Fruit fly (Drosophila melanogaster) whole organism, embryonic: Measurements from ENCODE around the gene EAChm.

Source experiments
- CG10147 ChIP-seq: fragments of 200-800 bp; sonication (Bioruptor generic); optimal IDR thresholded peaks from 2 replicates; lab custom pipeline; 2019; ENCODE audit warnings: missing biosample characterization, mild to moderate bottlenecking, missing genetic modification characterization, moderate library complexity
- CG10321 ChIP-seq: fragments of 200-800 bp; sonication (Bioruptor generic); IDR thresholded peaks from 2 replicates; pipeline ENCODE4 v1.3.6; 2022; ENCODE audit warnings: missing biosample characterization, missing genetic modification characterization
- CG11695 ChIP-seq: fragments of 200-800 bp; sonication (Bioruptor generic); IDR thresholded peaks from 3 replicates; pipeline ENCODE4 v1.3.6; 2022; ENCODE audit warnings: missing biosample characterization, missing genetic modification characterization
- CG15073 ChIP-seq: fragments of 200-800 bp; sonication (Bioruptor generic); optimal IDR thresholded peaks from 2 replicates; lab custom pipeline; 2016; ENCODE audit warnings: missing biosample characterization, missing genetic modification characterization
- CG15601 ChIP-seq: fragments of 200-800 bp; sonication (Bioruptor generic); optimal IDR thresholded peaks from 3 replicates; lab custom pipeline; 2019; ENCODE audit warnings: missing biosample characterization, mild to moderate bottlenecking, missing genetic modification characterization, moderate library complexity
- CG17328 ChIP-seq: fragments of 200-800 bp; sonication (Bioruptor generic); IDR thresholded peaks from 2 replicates; pipeline ENCODE4 v1.3.6; 2022; ENCODE audit warnings: missing biosample characterization, missing genetic modification characterization
- CG17361 ChIP-seq: fragments of 200-800 bp; sonication (Bioruptor generic); IDR thresholded peaks from 3 replicates; pipeline ENCODE4 v1.3.6; 2022; ENCODE audit warnings: missing biosample characterization, missing genetic modification characterization
- CG18262 ChIP-seq: fragments of 200-800 bp; optimal IDR thresholded peaks from 3 replicates; lab custom pipeline; 2019; ENCODE audit warnings: missing biosample characterization, mild to moderate bottlenecking, missing genetic modification characterization, moderate library complexity
- CG18764 ChIP-seq: fragments of 200-800 bp; sonication (Bioruptor generic); optimal IDR thresholded peaks from 3 replicates; lab custom pipeline; 2016; ENCODE audit warnings: missing biosample characterization, missing genetic modification characterization
- CG2129 ChIP-seq: fragments of 200-800 bp; sonication (Bioruptor generic); IDR thresholded peaks from 2 replicates; pipeline ENCODE4 v1.3.6; 2022; ENCODE audit warnings: missing biosample characterization, missing genetic modification characterization; ENCODE audit not compliant: partially characterized antibody
- CG32767 ChIP-seq: fragments of 200-800 bp; sonication (Bioruptor generic); IDR thresholded peaks from 2 replicates; pipeline ENCODE4 v1.3.6; 2022; ENCODE audit warnings: missing biosample characterization, missing genetic modification characterization
- CG3281 ChIP-seq: fragments of 200-800 bp; sonication (Bioruptor generic); optimal IDR thresholded peaks from 3 replicates; lab custom pipeline; 2017; ENCODE audit warnings: missing biosample characterization, mild to moderate bottlenecking, missing genetic modification characterization
- CG5245 ChIP-seq: fragments of 200-800 bp; sonication (Bioruptor generic); optimal IDR thresholded peaks from 3 replicates; lab custom pipeline; 2016; ENCODE audit warnings: missing biosample characterization, missing genetic modification characterization
- CG6689 ChIP-seq: fragments of 200-800 bp; sonication (Bioruptor generic); IDR thresholded peaks from 2 replicates; pipeline ENCODE4 v1.3.6; 2022; ENCODE audit warnings: missing biosample characterization, missing genetic modification characterization
- CG7745 ChIP-seq: fragments of 200-800 bp; sonication (Bioruptor generic); optimal IDR thresholded peaks from 2 replicates; lab custom pipeline; 2018; ENCODE audit warnings: missing biosample characterization, mild to moderate bottlenecking, missing genetic modification characterization, moderate library complexity
- CG8765 ChIP-seq: fragments of 200-800 bp; sonication (Bioruptor generic); IDR thresholded peaks from 2 replicates; pipeline ENCODE4 v1.3.6; 2022; ENCODE audit warnings: missing biosample characterization, missing genetic modification characterization
- CG9215 ChIP-seq: fragments of 200-800 bp; sonication (Bioruptor generic); IDR thresholded peaks from 2 replicates; pipeline ENCODE4 v1.3.6; 2022; ENCODE audit warnings: missing biosample characterization, missing genetic modification characterization
- CG9876 ChIP-seq: fragments of 200-800 bp; sonication (Bioruptor generic); optimal IDR thresholded peaks from 2 replicates; lab custom pipeline; 2016; ENCODE audit warnings: missing biosample characterization, missing genetic modification characterization
- CHES-1-like ChIP-seq: fragments of 200-800 bp; sonication (Bioruptor generic); optimal IDR thresholded peaks from 2 replicates; lab custom pipeline; 2016; ENCODE audit warnings: missing biosample characterization, missing genetic modification characterization
- CkIIα-i1 ChIP-seq: fragments of 200-800 bp; sonication (Bioruptor generic); IDR thresholded peaks from 2 replicates; pipeline ENCODE4 v1.3.6; 2022; ENCODE audit warnings: missing biosample characterization, missing genetic modification characterization
- Dip3 ChIP-seq: fragments of 200-800 bp; sonication (Bioruptor generic); optimal IDR thresholded peaks from 3 replicates; lab custom pipeline; 2016; ENCODE audit warnings: missing biosample characterization, missing genetic modification characterization
- Gug ChIP-seq: fragments of 200-800 bp; sonication (Bioruptor generic); IDR thresholded peaks from 4 replicates; pipeline ENCODE4 v1.3.6; 2022; ENCODE audit warnings: missing biosample characterization, missing genetic modification characterization
- Hmr ChIP-seq: fragments of 200-800 bp; sonication (Bioruptor generic); optimal IDR thresholded peaks from 3 replicates; lab custom pipeline; 2017; ENCODE audit warnings: mild to moderate bottlenecking, missing biosample characterization, missing genetic modification reagents, missing genetic modification characterization
- Hr39 ChIP-seq: fragments of >200 bp; optimal IDR thresholded peaks from 2 replicates; lab custom pipeline; 2017
- Hr51 ChIP-seq, 2 experiments: fragments of 200-800 bp; sonication (Bioruptor generic); optimal IDR thresholded peaks; 2 replicates in 1 of 2; 3 replicates in 1 of 2; lab custom pipeline; 2016 to 2018; ENCODE audit warnings: missing biosample characterization in 2 of 2, missing genetic modification characterization in 2 of 2, mild to moderate bottlenecking in 1 of 2, moderate library complexity in 1 of 2
- Med ChIP-seq: fragments of 200-800 bp; sonication (Bioruptor generic); peaks from one replicate; lab custom pipeline; 2016; ENCODE audit warnings: missing biosample characterization, missing genetic modification characterization, mild to moderate bottlenecking, inconsistent platforms, moderate library complexity
- Mes4 ChIP-seq: fragments of 200-800 bp; sonication (Bioruptor generic); optimal IDR thresholded peaks from 2 replicates; lab custom pipeline; 2016; ENCODE audit warnings: missing biosample characterization, missing genetic modification characterization
- Mrtf ChIP-seq: fragments of 200-800 bp; sonication (Bioruptor generic); IDR thresholded peaks from 3 replicates; pipeline ENCODE4 v1.3.6; 2022; ENCODE audit warnings: missing biosample characterization, missing genetic modification characterization
- PHDP ChIP-seq: fragments of 200-800 bp; sonication (Bioruptor generic); optimal IDR thresholded peaks from 3 replicates; lab custom pipeline; 2018; ENCODE audit warnings: missing biosample characterization, mild to moderate bottlenecking, missing genetic modification characterization, moderate library complexity
- Sox100B ChIP-seq: fragments of 200-800 bp; sonication (Bioruptor generic); optimal IDR thresholded peaks from 3 replicates; lab custom pipeline; 2018; ENCODE audit warnings: missing biosample characterization, mild to moderate bottlenecking, missing genetic modification characterization
- Sox102F ChIP-seq: fragments of 200-800 bp; sonication (Bioruptor generic); optimal IDR thresholded peaks from 2 replicates; lab custom pipeline; 2018; ENCODE audit warnings: missing biosample characterization, mild to moderate bottlenecking, missing genetic modification characterization, moderate library complexity
- amos ChIP-seq: fragments of 200-800 bp; sonication (Bioruptor generic); IDR thresholded peaks from 2 replicates; pipeline ENCODE4 v1.3.6; 2022; ENCODE audit warnings: missing biosample characterization, missing genetic modification characterization; ENCODE audit not compliant: partially characterized antibody
- chif ChIP-seq, 2 experiments: fragments of 200-800 bp; sonication (Bioruptor generic); optimal IDR thresholded peaks; 3 replicates each; lab custom pipeline; 2016; ENCODE audit warnings: missing biosample characterization in 2 of 2, missing genetic modification characterization in 2 of 2
- ci ChIP-seq: fragments of 200-800 bp; sonication (Bioruptor generic); IDR thresholded peaks from 3 replicates; pipeline ENCODE4 v1.3.6; 2022; ENCODE audit warnings: missing biosample characterization, missing genetic modification characterization
- dysf ChIP-seq: fragments of 200-800 bp; sonication (Bioruptor generic); IDR thresholded peaks from 3 replicates; pipeline ENCODE4 v1.3.6; 2022; ENCODE audit warnings: missing biosample characterization, missing genetic modification characterization
- exex ChIP-seq: fragments of 200-800 bp; sonication (Bioruptor generic); optimal IDR thresholded peaks from 4 replicates; lab custom pipeline; 2018; ENCODE audit warnings: missing biosample characterization, mild to moderate bottlenecking, missing genetic modification characterization, moderate library complexity
- gcm2 ChIP-seq: fragments of 200-800 bp; sonication (Bioruptor generic); optimal IDR thresholded peaks from 2 replicates; lab custom pipeline; 2016; ENCODE audit warnings: missing biosample characterization, missing genetic modification characterization
- gem ChIP-seq: fragments of 200-800 bp; sonication (Bioruptor generic); optimal IDR thresholded peaks from 2 replicates; lab custom pipeline; 2019; ENCODE audit warnings: missing biosample characterization, mild to moderate bottlenecking, missing genetic modification characterization, moderate library complexity
- nom ChIP-seq: fragments of 200-800 bp; sonication (Bioruptor generic); optimal IDR thresholded peaks from 2 replicates; lab custom pipeline; 2017; ENCODE audit warnings: missing biosample characterization, missing genetic modification characterization, mild to moderate bottlenecking, moderate library complexity, missing genetic modification reagents
- p53 ChIP-seq: fragments of 200-800 bp; sonication (Bioruptor generic); optimal IDR thresholded peaks from 2 replicates; lab custom pipeline; 2016; ENCODE audit warnings: missing biosample characterization, missing genetic modification characterization
- pho ChIP-seq: fragments of 200-800 bp; sonication (Bioruptor generic); optimal IDR thresholded peaks from 2 replicates; lab custom pipeline; 2016; ENCODE audit warnings: missing biosample characterization, missing genetic modification characterization
- prd ChIP-seq, 3 experiments: fragments of >200 bp in 2 of 3; fragments of 200-800 bp in 1 of 3; sonication (Bioruptor generic) in 1 of 3; optimal IDR thresholded peaks in 2 of 3; IDR thresholded peaks in 1 of 3; 2 replicates in 2 of 3; 3 replicates in 1 of 3; pipeline versions ENCODE4 v1.3.6 to Lab custom; 2017 to 2022; ENCODE audit warnings: missing biosample characterization in 1 of 3, missing genetic modification characterization in 1 of 3
- pum ChIP-seq: fragments of 200-800 bp; sonication (Bioruptor generic); optimal IDR thresholded peaks from 2 replicates; lab custom pipeline; 2016; ENCODE audit warnings: missing biosample characterization, missing genetic modification characterization
- ranshi ChIP-seq: fragments of 200-800 bp; sonication (Bioruptor generic); IDR thresholded peaks from 2 replicates; pipeline ENCODE4 v1.3.6; 2022; ENCODE audit warnings: missing biosample characterization, missing genetic modification characterization
- so ChIP-seq: fragments of 200-800 bp; sonication (Bioruptor generic); IDR thresholded peaks from 3 replicates; pipeline ENCODE4 v1.3.6; 2022; ENCODE audit warnings: missing biosample characterization, missing genetic modification characterization
- sr ChIP-seq: fragments of 200-800 bp; sonication (Bioruptor generic); IDR thresholded peaks from 3 replicates; pipeline ENCODE4 v1.3.6; 2022; ENCODE audit warnings: missing biosample characterization, missing genetic modification characterization
- tgo ChIP-seq: fragments of 200-800 bp; sonication (Bioruptor generic); IDR thresholded peaks from 3 replicates; pipeline ENCODE4 v1.3.6; 2022; ENCODE audit warnings: missing biosample characterization, missing genetic modification characterization
- tna ChIP-seq: fragments of 200-800 bp; sonication (Bioruptor generic); IDR thresholded peaks from 2 replicates; pipeline ENCODE4 v1.3.6; 2022; ENCODE audit warnings: missing biosample characterization, missing genetic modification characterization; ENCODE audit not compliant: partially characterized antibody
- unc-4 ChIP-seq: fragments of 200-800 bp; sonication (Bioruptor generic); IDR thresholded peaks from 2 replicates; pipeline ENCODE4 v1.3.6; 2022; ENCODE audit warnings: missing biosample characterization, missing genetic modification characterization; ENCODE audit not compliant: partially characterized antibody
- vvl ChIP-seq: fragments of 200-800 bp; sonication (Bioruptor generic); IDR thresholded peaks from 2 replicates; pipeline ENCODE4 v1.3.6; 2022; ENCODE audit warnings: missing biosample characterization, missing genetic modification characterization

Gene EAChm

DNA sequence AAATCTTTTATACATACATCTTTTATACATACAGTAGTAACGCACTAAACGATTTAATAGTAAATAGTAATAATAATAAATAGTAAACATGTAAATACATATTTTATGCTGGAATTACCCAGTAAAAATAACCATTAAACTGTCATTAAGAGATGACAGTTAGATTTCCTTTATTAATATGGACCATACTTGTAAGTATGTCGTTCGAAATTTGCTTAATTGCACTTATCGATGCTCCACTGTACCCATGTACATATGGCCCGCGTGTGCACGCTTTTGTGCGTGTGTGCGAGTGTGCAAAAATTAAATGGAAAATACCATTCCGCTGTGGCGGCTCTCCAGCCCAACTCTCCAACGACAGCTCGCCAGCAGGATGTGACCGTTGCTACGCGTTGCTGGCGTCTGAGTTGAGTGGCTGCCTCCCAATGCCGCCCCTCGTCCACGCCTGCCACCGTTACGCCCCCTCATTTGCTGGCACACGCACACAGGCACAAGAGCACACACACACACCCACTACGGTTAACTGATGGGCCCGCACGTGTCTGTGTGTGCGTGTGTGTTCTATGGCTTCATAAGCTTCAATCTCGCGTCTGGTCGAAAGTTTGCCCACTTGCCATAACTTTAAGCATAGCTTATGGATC is 48.2 kb downstream of the EAChm start (continued):
- TF ChIP-seq nom (peak; percentile 24), Sox102F (GFP tag; lab: Kevin White, UChicago) (peak; percentile 20), CG17361 (GFP tag; lab: Robert Waterston, UW) (no peak), ranshi (GFP tag; lab: Robert Waterston, UW) (peak; percentile 31; the same call in 1 of the 2 replicates), exex (tag; lab: Kevin White, UChicago) (no peak), CG10321 (GFP tag; lab: Robert Waterston, UW) (no peak), CG18764 (no peak), CG11695 (peak; percentile 28; the same call in 1 of the 3 replicates), tgo (GFP tag; lab: Robert Waterston, UW) (0 out of 3 replicates have a peak, but pooled peaks have one; percentile 26), pho (GFP tag; lab: Kevin White, UChicago) (no peak), p53 (GFP tag; lab: Kevin White, UChicago) (no peak), tna (GFP tag; lab: Robert Waterston, UW) (no peak), dysf (GFP tag; lab: Robert Waterston, UW) (no peak), Hr51 (GFP tag; optimal IDR thresholded peaks at IDR 0.05; lab: Kevin White, UChicago) (peak in 1 of 2 experiments; percentile 23), Mrtf (GFP tag; lab: Robert Waterston, UW) (0 out of 3 replicates have a peak, but pooled peaks have one; percentile 3), amos (no peak), CG7745 (tag; lab: Kevin White, UChicago) (no peak), PHDP (tag; lab: Kevin White, UChicago) (peak; percentile 12), CG9876 (GFP tag; lab: Kevin White, UChicago) (no peak), chif (GFP tag; optimal IDR thresholded peaks at IDR 0.05; lab: Kevin White, UChicago) (no peak), Dip3 (GFP tag; lab: Kevin White, UChicago) (no peak), sr (GFP tag; lab: Robert Waterston, UW) (peak; percentile 78), Sox100B (GFP tag; lab: Kevin White, UChicago) (no peak), gem (tag; lab: Kevin White, UChicago) (peak; percentile 30), CG32767 (GFP tag; lab: Robert Waterston, UW) (no peak), Hr39 (lab: Kevin White, UChicago) (no peak), unc-4 (GFP tag; lab: Robert Waterston, UW) (no peak), Med (peak; percentile 68), CG3281 (GFP tag; lab: Kevin White, UChicago) (no peak), CG15073 (GFP tag; lab: Kevin White, UChicago) (no peak), ci (GFP tag; lab: Robert Waterston, UW) (0 out of 3 replicates have a peak, but pooled peaks have one; percentile 36), CG5245 (GFP tag; lab: Kevin White, UChicago) (no peak), Gug (no peak), CG6689 (GFP tag; lab: Robert Waterston, UW) (peak; percentile 22; the same call in 1 of the 2 replicates), CG2129 (GFP tag; lab: Robert Waterston, UW) (no peak), CG9215 (no peak), CHES-1-like (GFP tag; lab: Kevin White, UChicago) (no peak), CkIIα-i1 (GFP tag; lab: Robert Waterston, UW) (no peak), prd (optimal IDR thresholded peaks at IDR 0.05; lab: Kevin White, UChicago) (no peak), prd (GFP tag; IDR thresholded peaks at IDR 0.05; lab: Robert Waterston, UW) (peak; percentile 36; the same call in 2 of the 3 replicates), Mes4 (no peak), CG8765 (GFP tag; lab: Robert Waterston, UW) (no peak), vvl (GFP tag; lab: Robert Waterston, UW) (0 out of 2 replicates have a peak, but pooled peaks have one; percentile 15), CG10147 (GFP tag; lab: Kevin White, UChicago) (no peak), Hmr (GFP tag; lab: Kevin White, UChicago) (no peak), gcm2 (no peak), pum (GFP tag; lab: Kevin White, UChicago) (no peak), CG15601 (tag; lab: Kevin White, UChicago) (no peak), so (GFP tag; lab: Robert Waterston, UW) (no peak), CG18262 (no peak), CG17328 (GFP tag; lab: Robert Waterston, UW) (0 out of 2 replicates have a peak, but pooled peaks have one; percentile 14)
